Fruit fly (Drosophila melanogaster): ENCODE data around the gene ppk16.
A peak's percentile ranks its signal among the peaks of the same experiment; 100 is the strongest.

Gene ppk16

DNA sequence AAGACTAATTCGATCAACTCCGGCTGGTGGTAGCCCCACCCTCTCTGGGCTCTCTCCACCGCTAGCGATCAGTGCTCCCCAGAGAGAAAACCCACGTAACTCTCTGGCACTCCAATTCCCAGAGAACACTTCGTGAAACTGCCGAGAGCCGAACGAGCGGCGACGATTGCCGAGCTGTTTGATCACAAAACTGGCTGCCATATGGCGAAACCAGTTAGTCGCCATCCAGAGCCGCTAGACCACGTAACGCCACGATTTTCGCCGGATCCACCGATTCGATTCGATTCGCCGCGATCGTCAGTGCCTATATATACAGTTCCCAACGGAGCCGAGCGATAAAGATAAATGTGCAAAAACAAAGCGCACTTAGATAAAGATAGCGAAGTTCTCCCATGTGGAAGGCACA lies 7.3 kb upstream of the ppk16 start, which contains the start of gene IP3K1 (continued):
- TF ChIP-seq en (GFP tag; optimal IDR thresholded peaks at IDR 0.05) = no peak
- no peak for TF ChIP-seq dati (GFP tag; IDR thresholded peaks at IDR 0.05)
- no peak for TF ChIP-seq CG14860 (GFP tag; IDR thresholded peaks at IDR 0.05; ENCODE audit: partially characterized antibody)
- TF ChIP-seq CG9609 (GFP tag; optimal IDR thresholded peaks at IDR 0.05) = no peak
- TF ChIP-seq CG6272 (GFP tag; IDR thresholded peaks at IDR 0.05) = no peak
- TF ChIP-seq al (GFP tag; IDR thresholded peaks at IDR 0.05) = no peak

DNA sequence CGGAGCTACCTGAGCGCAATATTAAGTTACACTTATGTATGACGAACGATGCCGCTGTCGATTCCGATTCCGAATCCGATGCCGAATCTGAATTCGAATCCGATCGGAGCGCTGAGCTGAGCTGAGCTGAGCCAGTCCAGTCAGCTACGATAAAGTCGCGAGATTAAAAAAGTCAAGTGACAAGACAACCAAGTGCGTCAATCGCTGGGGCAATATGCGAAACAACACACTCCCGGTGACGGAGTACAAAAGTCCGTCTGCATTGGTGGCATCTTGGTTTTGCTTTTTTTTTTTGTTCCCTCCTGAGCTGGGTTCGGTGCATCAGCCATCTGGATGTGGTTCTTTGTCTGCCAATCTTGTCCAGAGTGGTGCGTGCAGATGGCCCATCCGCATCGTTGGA lies 4.9 kb upstream of the ppk16 start:
- TF ChIP-seq nom (GFP tag; optimal IDR thresholded peaks at IDR 0.05) (peak; percentile 33), disco-r (GFP tag; optimal IDR thresholded peaks at IDR 0.05) (no peak), Deaf1 (tag; optimal IDR thresholded peaks at IDR 0.05) (peak; percentile 20), CG32767 (GFP tag; IDR thresholded peaks at IDR 0.05) (no peak), Ets65A (GFP tag) (peak; percentile 60), zfh2 (GFP tag; optimal IDR thresholded peaks at IDR 0.05) (no peak), Tbp (GFP tag; optimal IDR thresholded peaks at IDR 0.05) (no peak)

DNA sequence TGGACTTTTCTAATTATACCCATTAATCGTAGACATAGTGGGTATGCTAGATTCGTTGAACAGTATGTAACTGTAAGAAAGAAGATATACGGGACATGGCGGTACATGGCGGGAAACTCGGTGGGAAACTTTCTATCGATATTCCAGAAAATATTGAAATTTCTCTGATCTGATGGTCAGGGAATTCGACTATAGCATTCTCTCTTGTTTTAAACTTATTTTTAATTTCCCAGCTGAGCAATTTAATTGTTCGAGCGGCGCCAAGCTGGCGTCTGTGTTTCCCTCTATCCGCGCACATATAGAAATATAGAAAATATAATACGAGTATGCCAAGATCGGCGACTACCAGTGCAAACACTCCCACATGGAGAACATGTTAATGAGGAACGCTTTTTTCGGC lies 4.3 kb upstream of the ppk16 start:
- no peak for TF ChIP-seq CG2116 (GFP tag; optimal IDR thresholded peaks at IDR 0.05)
- no peak for TF ChIP-seq Hey (tag; optimal IDR thresholded peaks at IDR 0.05)
- no peak for TF ChIP-seq pb (GFP tag; optimal IDR thresholded peaks at IDR 0.05)
- peak; percentile 61 for TF ChIP-seq gem (tag; optimal IDR thresholded peaks at IDR 0.05)
- TF ChIP-seq CG32532 (GFP tag; IDR thresholded peaks at IDR 0.05) = peak; percentile 38; the same call in 1 of the 2 replicates
- TF ChIP-seq CG3065 (GFP tag; optimal IDR thresholded peaks at IDR 0.05) = no peak
- TF ChIP-seq CG10267 (tag; optimal IDR thresholded peaks at IDR 0.05) = no peak
- TF ChIP-seq unc-4 (GFP tag; IDR thresholded peaks at IDR 0.05; ENCODE audit: partially characterized antibody) = no peak
- TF ChIP-seq Hmx (GFP tag; optimal IDR thresholded peaks at IDR 0.05) = no peak
- TF ChIP-seq HLH54F (GFP tag; optimal IDR thresholded peaks at IDR 0.05) = peak; percentile 15
- TF ChIP-seq Camta (GFP tag; optimal IDR thresholded peaks at IDR 0.05) = no peak
- no peak for TF ChIP-seq HmgD (GFP tag; optimal IDR thresholded peaks at IDR 0.05)
- TF ChIP-seq Xrp1 (GFP tag; IDR thresholded peaks at IDR 0.05) = peak; percentile 33; the same call in 1 of the 2 replicates
- TF ChIP-seq chif (GFP tag; optimal IDR thresholded peaks at IDR 0.05) = peak in 1 of 2 experiments; percentile 32
- TF ChIP-seq CG6683 (GFP tag; optimal IDR thresholded peaks at IDR 0.05) = no peak
- no peak for TF ChIP-seq CG1647 (GFP tag; optimal IDR thresholded peaks at IDR 0.05)
- TF ChIP-seq Dad (GFP tag; optimal IDR thresholded peaks at IDR 0.05) = no peak
- TF ChIP-seq CG13424 (tag; optimal IDR thresholded peaks at IDR 0.05) = peak; percentile 35
- TF ChIP-seq GATAe (GFP tag; conservative IDR thresholded peaks at IDR 0.05) = no peak
- TF ChIP-seq Chrac-16 (GFP tag; optimal IDR thresholded peaks at IDR 0.05) = no peak
- peak; percentile 14 for TF ChIP-seq CG1233 (GFP tag; optimal IDR thresholded peaks at IDR 0.05)
- peak; percentile 1 for TF ChIP-seq Oli (tag; optimal IDR thresholded peaks at IDR 0.05)
- peak; percentile 87 for TF ChIP-seq Med (GFP tag)
- TF ChIP-seq lmd (GFP tag; IDR thresholded peaks at IDR 0.05) = peak; percentile 48; the same call in 1 of the 2 replicates
- no peak for TF ChIP-seq sens-2 (GFP tag; IDR thresholded peaks at IDR 0.05)
- TF ChIP-seq sob (GFP tag; IDR thresholded peaks at IDR 0.05) = 0 out of 2 replicates have a peak, but pooled peaks have one; percentile 6
- 0 out of 2 replicates have a peak, but pooled peaks have one; percentile 20 for TF ChIP-seq Ptx1 (GFP tag; IDR thresholded peaks at IDR 0.05)
- TF ChIP-seq bowl (GFP tag; IDR thresholded peaks at IDR 0.05) = no peak
- TF ChIP-seq CG3847 (GFP tag; IDR thresholded peaks at IDR 0.05) = peak; percentile 29; the same call in 1 of the 2 replicates
- TF ChIP-seq stwl (tag; optimal IDR thresholded peaks at IDR 0.05) = no peak
- 0 out of 2 replicates have a peak, but pooled peaks have one; percentile 41 for TF ChIP-seq seq (GFP tag; IDR thresholded peaks at IDR 0.05)
- no peak for TF ChIP-seq ewg (GFP tag; optimal IDR thresholded peaks at IDR 0.05)
- TF ChIP-seq knrl (GFP tag; IDR thresholded peaks at IDR 0.05; ENCODE audit: partially characterized antibody) = no peak
- TF ChIP-seq Tbp (GFP tag; optimal IDR thresholded peaks at IDR 0.05) = no peak
- TF ChIP-seq cas (GFP tag; IDR thresholded peaks at IDR 0.05) = no peak
- 0 out of 3 replicates have a peak, but pooled peaks have one; percentile 15 for TF ChIP-seq CG17361 (GFP tag; IDR thresholded peaks at IDR 0.05)
- no peak for TF ChIP-seq Mes4 (GFP tag; optimal IDR thresholded peaks at IDR 0.05)
